Worm (Caenorhabditis elegans) whole organism, midembryonic: Measurements from ENCODE around the gene K06H6.2.

Source experiments
- cog-1 ChIP-seq: sonication (generic microtip); optimal IDR thresholded peaks from 2 replicates; lab custom pipeline; 2016; ENCODE audit warnings: missing genetic modification characterization, missing compliant biosample characterization
- flt-1 ChIP-seq: fragments of 200-800 bp; sonication (Bioruptor generic); IDR thresholded peaks from 2 replicates; pipeline ENCODE4 v1.3.6; 2022; ENCODE audit warnings: missing genetic modification characterization, missing compliant biosample characterization
- klf-2 ChIP-seq: fragments of 200-800 bp; sonication (Bioruptor generic); conservative IDR thresholded peaks from 2 replicates; pipeline ENCODE4 v1.3.6; 2022; ENCODE audit warnings: missing genetic modification reagents, missing genetic modification characterization, missing compliant biosample characterization
- tab-1 ChIP-seq: fragments of 200-800 bp; sonication (Bioruptor generic); IDR thresholded peaks from 2 replicates; pipeline ENCODE4 v1.3.6; 2022; ENCODE audit warnings: missing genetic modification characterization, missing compliant biosample characterization
- ztf-23 ChIP-seq: fragments of 200-800 bp; sonication (Bioruptor generic); IDR thresholded peaks from 2 replicates; pipeline ENCODE4 v1.3.6; 2022; ENCODE audit warnings: missing genetic modification reagents, missing genetic modification characterization, missing compliant biosample characterization
- ztf-29 ChIP-seq: fragments of 200-800 bp; sonication (Bioruptor generic); IDR thresholded peaks from 2 replicates; pipeline ENCODE4 v1.3.6; 2022; ENCODE audit warnings: missing genetic modification reagents, missing genetic modification characterization, missing compliant biosample characterization

- TF ChIP-seq cog-1 (tag; lab: Kevin White, UChicago): no peak
- TF ChIP-seq klf-2 (GFP tag; lab: Robert Waterston, UW): no peak
- no peak for TF ChIP-seq tab-1 (GFP tag; lab: Robert Waterston, UW)
- TF ChIP-seq ztf-29 (GFP tag; lab: Robert Waterston, UW): no peak
- TF ChIP-seq ztf-23 (GFP tag; lab: Robert Waterston, UW): no peak
- TF ChIP-seq flt-1: no peak
Measured at ce11 chrV:587818-588217, 2.2 kb downstream of the K06H6.2 start, which contains the start of gene K06H6.1.
